Fruit fly (Drosophila melanogaster) whole organism, wandering third instar larva: ENCODE results near the gene Cdk12.

Experiments used
- Abd-B ChIP-seq: fragments of >200 bp; optimal IDR thresholded peaks from 2 replicates; lab custom pipeline; 2017; ENCODE audit warnings: missing biosample characterization, missing genetic modification characterization
- CrebA ChIP-seq: fragments of 200-800 bp; sonication (Bioruptor generic); optimal IDR thresholded peaks from 2 replicates; lab custom pipeline; 2016; ENCODE audit warnings: missing biosample characterization, mild to moderate bottlenecking, missing genetic modification characterization, borderline replicate concordance
- OdsH ChIP-seq: fragments of 200-800 bp; sonication (Bioruptor generic); optimal IDR thresholded peaks from 2 replicates; lab custom pipeline; 2016; ENCODE audit warnings: missing biosample characterization, mild to moderate bottlenecking, missing genetic modification characterization
- Rel ChIP-seq, 2 experiments: fragments of 200-800 bp; sonication (Bioruptor generic) in 1 of 2; optimal IDR thresholded peaks; 2 replicates in 1 of 2; 3 replicates in 1 of 2; lab custom pipeline; 2016 to 2019; ENCODE audit warnings: mild to moderate bottlenecking in 2 of 2, missing biosample characterization in 2 of 2, missing genetic modification characterization in 2 of 2, moderate library complexity in 1 of 2
- dsf ChIP-seq: sonication (Bioruptor generic); optimal IDR thresholded peaks from 2 replicates; lab custom pipeline; 2016; ENCODE audit warnings: missing biosample characterization, missing genetic modification characterization, borderline replicate concordance
- ey ChIP-seq: fragments of 200-800 bp; sonication (Bioruptor generic); optimal IDR thresholded peaks from 2 replicates; lab custom pipeline; 2016; ENCODE audit warnings: missing biosample characterization, missing genetic modification characterization
- fru ChIP-seq: fragments of 200-800 bp; sonication (Bioruptor generic); optimal IDR thresholded peaks from 3 replicates; lab custom pipeline; 2016; ENCODE audit warnings: missing biosample characterization, mild to moderate bottlenecking, missing genetic modification characterization
- h ChIP-seq: fragments of 200-800 bp; sonication (Bioruptor generic); optimal IDR thresholded peaks from 3 replicates; lab custom pipeline; 2016; ENCODE audit warnings: missing biosample characterization, mild to moderate bottlenecking, missing genetic modification characterization
- sage ChIP-seq: fragments of 200-800 bp; sonication (Bioruptor generic); optimal IDR thresholded peaks from 2 replicates; lab custom pipeline; 2016; ENCODE audit warnings: missing biosample characterization, mild to moderate bottlenecking, missing genetic modification characterization
- tai ChIP-seq: sonication (Bioruptor generic); optimal IDR thresholded peaks from 2 replicates; lab custom pipeline; 2016; ENCODE audit warnings: missing biosample characterization, missing genetic modification characterization
- usp ChIP-seq: fragments of >200 bp; optimal IDR thresholded peaks from 2 replicates; lab custom pipeline; 2017; ENCODE audit warnings: missing biosample characterization, missing genetic modification characterization

dm6 chr3L:21507955-21508354 lies 8.2 kb upstream of the Cdk12 start:
- TF ChIP-seq Abd-B (GFP tag; lab: Kevin White, UChicago): no peak
- no peak for TF ChIP-seq OdsH
- no peak for TF ChIP-seq usp (GFP tag; lab: Kevin White, UChicago)
- no peak for TF ChIP-seq Rel (GFP tag; optimal IDR thresholded peaks at IDR 0.05; lab: Kevin White, UChicago)
- no peak for TF ChIP-seq Rel (tag; optimal IDR thresholded peaks at IDR 0.05; lab: Kevin White, UChicago)
- TF ChIP-seq tai: no peak
- TF ChIP-seq dsf (GFP tag; lab: Kevin White, UChicago): no peak
- TF ChIP-seq fru (GFP tag; lab: Kevin White, UChicago): no peak
- no peak for TF ChIP-seq h (GFP tag; lab: Kevin White, UChicago)
- TF ChIP-seq CrebA (GFP tag; lab: Kevin White, UChicago): no peak
- TF ChIP-seq ey (GFP tag; lab: Kevin White, UChicago): no peak
- no peak for TF ChIP-seq sage (GFP tag; lab: Kevin White, UChicago)
